Fruit fly (Drosophila melanogaster) whole organism, wandering third instar larva: ENCODE data around the gene RpS4.

ENCODE experiments used
- Abd-B ChIP-seq: fragments of >200 bp; optimal IDR thresholded peaks from 2 replicates; lab custom pipeline; 2017; ENCODE audit warnings: missing biosample characterization, missing genetic modification characterization
- CG32264 ChIP-seq: fragments of 200-800 bp; sonication (Bioruptor generic); optimal IDR thresholded peaks from 2 replicates; lab custom pipeline; 2016; ENCODE audit warnings: missing biosample characterization, missing genetic modification characterization
- CG9705 ChIP-seq: fragments of 200-800 bp; sonication (Bioruptor generic); optimal IDR thresholded peaks from 2 replicates; lab custom pipeline; 2018; ENCODE audit warnings: missing biosample characterization, mild to moderate bottlenecking, missing genetic modification characterization
- CrebA ChIP-seq: fragments of 200-800 bp; sonication (Bioruptor generic); optimal IDR thresholded peaks from 2 replicates; lab custom pipeline; 2016; ENCODE audit warnings: missing biosample characterization, mild to moderate bottlenecking, missing genetic modification characterization, borderline replicate concordance
- Dfd ChIP-seq: fragments of >200 bp; optimal IDR thresholded peaks from 2 replicates; lab custom pipeline; 2017; ENCODE audit warnings: missing biosample characterization, missing genetic modification characterization
- Dif ChIP-seq: fragments of 200-275, 200-300 bp; sonication (Bioruptor generic); optimal IDR thresholded peaks from 2 replicates; lab custom pipeline; 2018; ENCODE audit warnings: missing biosample characterization, missing genetic modification characterization; ENCODE audit not compliant: partially characterized antibody
- GATAd ChIP-seq: sonication (Bioruptor generic); optimal IDR thresholded peaks from 2 replicates; lab custom pipeline; 2016; ENCODE audit warnings: missing biosample characterization, missing genetic modification characterization
- HLH106 ChIP-seq: fragments of 200-800 bp; optimal IDR thresholded peaks from 3 replicates; lab custom pipeline; 2019; ENCODE audit warnings: missing biosample characterization, mild to moderate bottlenecking, missing genetic modification characterization, moderate library complexity
- Hnf4 ChIP-seq: fragments of 200-800 bp; sonication (Bioruptor generic); optimal IDR thresholded peaks from 2 replicates; lab custom pipeline; 2016; ENCODE audit warnings: missing biosample characterization, mild to moderate bottlenecking, missing genetic modification characterization
- Hr78 ChIP-seq: fragments of >200 bp; optimal IDR thresholded peaks from 2 replicates; lab custom pipeline; 2017; ENCODE audit warnings: missing biosample characterization, missing genetic modification characterization
- Jra ChIP-seq: sonication (Bioruptor generic); optimal IDR thresholded peaks from 2 replicates; lab custom pipeline; 2016; ENCODE audit warnings: missing biosample characterization, missing genetic modification characterization
- Mio ChIP-seq: sonication (Bioruptor generic); optimal IDR thresholded peaks from 2 replicates; lab custom pipeline; 2016; ENCODE audit warnings: missing biosample characterization, missing genetic modification characterization
- Myc ChIP-seq: fragments of >200 bp; optimal IDR thresholded peaks from 2 replicates; lab custom pipeline; 2017
- N ChIP-seq: fragments of >200 bp; optimal IDR thresholded peaks from 2 replicates; lab custom pipeline; 2018; ENCODE audit warnings: missing biosample characterization, missing external identifiers, missing genetic modification characterization
- OdsH ChIP-seq: fragments of 200-800 bp; sonication (Bioruptor generic); optimal IDR thresholded peaks from 2 replicates; lab custom pipeline; 2016; ENCODE audit warnings: missing biosample characterization, mild to moderate bottlenecking, missing genetic modification characterization
- Rel ChIP-seq, 2 experiments: fragments of 200-800 bp; sonication (Bioruptor generic) in 1 of 2; optimal IDR thresholded peaks; 2 replicates in 1 of 2; 3 replicates in 1 of 2; lab custom pipeline; 2016 to 2019; ENCODE audit warnings: mild to moderate bottlenecking in 2 of 2, missing biosample characterization in 2 of 2, missing genetic modification characterization in 2 of 2, moderate library complexity in 1 of 2
- Sp1 ChIP-seq: fragments of 200-800 bp; sonication (Bioruptor generic); optimal IDR thresholded peaks from 3 replicates; lab custom pipeline; 2019; ENCODE audit warnings: missing biosample characterization, mild to moderate bottlenecking, missing genetic modification characterization, moderate library complexity
- Vsx2 ChIP-seq: fragments of 200-300, 225-300 bp; sonication (Bioruptor generic); optimal IDR thresholded peaks from 2 replicates; lab custom pipeline; 2018; ENCODE audit warnings: missing biosample characterization, missing genetic modification characterization; ENCODE audit not compliant: partially characterized antibody
- dl ChIP-seq, 2 experiments: fragments of 175-275, 200-275 bp in 1 of 2; fragments of 200-275 bp in 1 of 2; sonication (Bioruptor generic); optimal IDR thresholded peaks; lab custom pipeline; 2018; ENCODE audit warnings: mild to moderate bottlenecking in 2 of 2, missing biosample characterization in 2 of 2, missing genetic modification characterization in 2 of 2, moderate library complexity in 2 of 2; ENCODE audit not compliant: partially characterized antibody in 2 of 2, insufficient read depth in 1 of 2
- dmrt93B ChIP-seq: fragments of 200-800 bp; sonication (Bioruptor generic); optimal IDR thresholded peaks from 2 replicates; lab custom pipeline; 2018; ENCODE audit warnings: missing biosample characterization, mild to moderate bottlenecking, missing genetic modification characterization
- dsf ChIP-seq: sonication (Bioruptor generic); optimal IDR thresholded peaks from 2 replicates; lab custom pipeline; 2016; ENCODE audit warnings: missing biosample characterization, missing genetic modification characterization, borderline replicate concordance
- foxo ChIP-seq, 2 experiments: fragments of 200-800 bp; sonication (Bioruptor generic); optimal IDR thresholded peaks; 2 replicates in 1 of 2; 3 replicates in 1 of 2; lab custom pipeline; 2016 to 2017; ENCODE audit warnings: missing biosample characterization in 2 of 2, missing genetic modification characterization in 2 of 2
- fru ChIP-seq: fragments of 200-800 bp; sonication (Bioruptor generic); optimal IDR thresholded peaks from 3 replicates; lab custom pipeline; 2016; ENCODE audit warnings: missing biosample characterization, mild to moderate bottlenecking, missing genetic modification characterization
- h ChIP-seq: fragments of 200-800 bp; sonication (Bioruptor generic); optimal IDR thresholded peaks from 3 replicates; lab custom pipeline; 2016; ENCODE audit warnings: missing biosample characterization, mild to moderate bottlenecking, missing genetic modification characterization
- jim ChIP-seq: fragments of 175-275, 200-325 bp; sonication (Bioruptor generic); optimal IDR thresholded peaks from 2 replicates; lab custom pipeline; 2016; ENCODE audit warnings: missing biosample characterization, mild to moderate bottlenecking, missing genetic modification characterization
- pan ChIP-seq: fragments of >200 bp; optimal IDR thresholded peaks from 2 replicates; lab custom pipeline; 2017
- rgr ChIP-seq: fragments of 200-800 bp; sonication (Bioruptor generic); optimal IDR thresholded peaks from 3 replicates; lab custom pipeline; 2016; ENCODE audit warnings: missing biosample characterization, mild to moderate bottlenecking, missing genetic modification characterization
- sage ChIP-seq: fragments of 200-800 bp; sonication (Bioruptor generic); optimal IDR thresholded peaks from 2 replicates; lab custom pipeline; 2016; ENCODE audit warnings: missing biosample characterization, mild to moderate bottlenecking, missing genetic modification characterization
- sv ChIP-seq: fragments of 200-800 bp; sonication (Bioruptor generic); optimal IDR thresholded peaks from 3 replicates; lab custom pipeline; 2016; ENCODE audit warnings: missing biosample characterization, missing genetic modification characterization
- tai ChIP-seq: sonication (Bioruptor generic); optimal IDR thresholded peaks from 2 replicates; lab custom pipeline; 2016; ENCODE audit warnings: missing biosample characterization, missing genetic modification characterization
- usp ChIP-seq: fragments of >200 bp; optimal IDR thresholded peaks from 2 replicates; lab custom pipeline; 2017; ENCODE audit warnings: missing biosample characterization, missing genetic modification characterization
- woc ChIP-seq: sonication (Bioruptor generic); optimal IDR thresholded peaks from 2 replicates; lab custom pipeline; 2016; ENCODE audit warnings: missing biosample characterization, mild to moderate bottlenecking, missing genetic modification characterization

RpS4 gene

dm6 chr3L:13080418-13080817 lies 38.9 kb downstream of the RpS4 start:
- TF ChIP-seq dsf (GFP tag; lab: Kevin White, UChicago): no peak
- no peak for TF ChIP-seq rgr (GFP tag; lab: Kevin White, UChicago)
- no peak for TF ChIP-seq CG32264 (GFP tag; lab: Kevin White, UChicago)
- no peak for TF ChIP-seq jim
- TF ChIP-seq CrebA: no peak
- TF ChIP-seq sage (GFP tag; lab: Kevin White, UChicago): no peak
- no peak for TF ChIP-seq usp (GFP tag; lab: Kevin White, UChicago)
- no peak for TF ChIP-seq Dif
- TF ChIP-seq dmrt93B: no peak
- no peak for TF ChIP-seq fru (GFP tag; lab: Kevin White, UChicago)
- no peak for TF ChIP-seq GATAd
- no peak for TF ChIP-seq HLH106 (tag; lab: Kevin White, UChicago)
- no peak for TF ChIP-seq foxo (GFP tag; optimal IDR thresholded peaks at IDR 0.05; lab: Kevin White, UChicago)
- no peak for TF ChIP-seq dl (GFP tag; optimal IDR thresholded peaks at IDR 0.05; lab: Kevin White, UChicago; ENCODE audit: insufficient read depth in 1 of 2, partially characterized antibody in 2 of 2)

- TF ChIP-seq Vsx2 (GFP tag; lab: Kevin White, UChicago): no peak
Observed at dm6 chr3L:13081284-13081937, 39.9 kb downstream of the RpS4 start.

dm6 chr3L:13083432-13083831 lies 41.9 kb downstream of the RpS4 start:
- TF ChIP-seq foxo (GFP tag; optimal IDR thresholded peaks at IDR 0.05; lab: Kevin White, UChicago) (no peak), Hnf4 (GFP tag; lab: Kevin White, UChicago) (no peak), Abd-B (no peak), usp (GFP tag; lab: Kevin White, UChicago) (no peak), woc (GFP tag; lab: Kevin White, UChicago) (no peak), CG32264 (GFP tag; lab: Kevin White, UChicago) (no peak), sv (GFP tag; lab: Kevin White, UChicago) (no peak), Dfd (no peak), dsf (GFP tag; lab: Kevin White, UChicago) (no peak), Mio (GFP tag; lab: Kevin White, UChicago) (no peak), pan (lab: Kevin White, UChicago) (no peak), rgr (GFP tag; lab: Kevin White, UChicago) (no peak), N (GFP tag; lab: Kevin White, UChicago) (no peak), fru (GFP tag; lab: Kevin White, UChicago) (no peak), h (GFP tag; lab: Kevin White, UChicago) (no peak), Jra (GFP tag; lab: Kevin White, UChicago) (no peak), dmrt93B (no peak), tai (no peak), Myc (lab: Kevin White, UChicago) (no peak), CrebA (no peak)

dm6 chr3L:13084477-13084876 lies 42.9 kb downstream of the RpS4 start:
- TF ChIP-seq Jra (GFP tag; lab: Kevin White, UChicago): no peak
- TF ChIP-seq h (GFP tag; lab: Kevin White, UChicago): no peak
- no peak for TF ChIP-seq Vsx2 (GFP tag; lab: Kevin White, UChicago)
- no peak for TF ChIP-seq Rel (GFP tag; optimal IDR thresholded peaks at IDR 0.05; lab: Kevin White, UChicago)
- no peak for TF ChIP-seq Rel (tag; optimal IDR thresholded peaks at IDR 0.05; lab: Kevin White, UChicago)
- TF ChIP-seq OdsH (GFP tag; lab: Kevin White, UChicago): no peak
- TF ChIP-seq GATAd: no peak
- TF ChIP-seq usp (GFP tag; lab: Kevin White, UChicago): no peak
- TF ChIP-seq pan (lab: Kevin White, UChicago): no peak
- TF ChIP-seq CG9705: no peak
- TF ChIP-seq jim: no peak
- no peak for TF ChIP-seq Sp1 (GFP tag; lab: Kevin White, UChicago)
- no peak for TF ChIP-seq fru (GFP tag; lab: Kevin White, UChicago)
- TF ChIP-seq Hr78 (GFP tag; lab: Kevin White, UChicago): no peak
